Fruit fly (Drosophila melanogaster): ENCODE measurements around the gene CG32320.

The CG32320 gene

dm6 chr3L:1419929-1420328 lies 21.5 kb downstream of the CG32320 start:
- TF ChIP-seq fkh (GFP tag; optimal IDR thresholded peaks at IDR 0.05) (peak; percentile 35), eg (GFP tag; IDR thresholded peaks at IDR 0.05) (no peak), CG1621 (tag; optimal IDR thresholded peaks at IDR 0.05) (no peak), CG11902 (GFP tag; optimal IDR thresholded peaks at IDR 0.05) (no peak)

dm6 chr3L:1420950-1421349 lies 22.6 kb downstream of the CG32320 start:
- TF ChIP-seq achi (GFP tag; optimal IDR thresholded peaks at IDR 0.05) (peak; percentile 4), fkh (GFP tag; optimal IDR thresholded peaks at IDR 0.05) (no peak), Ets96B (tag; optimal IDR thresholded peaks at IDR 0.05) (peak; percentile 40), Sox14 (GFP tag; optimal IDR thresholded peaks at IDR 0.05) (no peak), Sox102F (GFP tag; optimal IDR thresholded peaks at IDR 0.05) (no peak), CG3032 (tag; optimal IDR thresholded peaks at IDR 0.05) (peak; percentile 29), spab (GFP tag; optimal IDR thresholded peaks at IDR 0.05) (peak; percentile 10), CG16779 (tag; optimal IDR thresholded peaks at IDR 0.05) (no peak), Eip78C (GFP tag) (peak; percentile 60), CG31627 (GFP tag; optimal IDR thresholded peaks at IDR 0.05) (no peak), Lpt (GFP tag; optimal IDR thresholded peaks at IDR 0.05) (no peak), Smox (GFP tag; optimal IDR thresholded peaks at IDR 0.05) (no peak), CG10631 (GFP tag; optimal IDR thresholded peaks at IDR 0.05) (peak; percentile 13), CG32006 (GFP tag; optimal IDR thresholded peaks at IDR 0.05) (no peak), fd59A (GFP tag; optimal IDR thresholded peaks at IDR 0.05) (no peak), Hr39 (GFP tag; optimal IDR thresholded peaks at IDR 0.05) (no peak), CG3919 (GFP tag; optimal IDR thresholded peaks at IDR 0.05) (peak; percentile 16), CG6808 (GFP tag; optimal IDR thresholded peaks at IDR 0.05) (peak; percentile 2)

dm6 chr3L:1423371-1423770 lies 25.0 kb downstream of the CG32320 start, which contains the start of gene CG9173:
CG9173 (minus strand) TSS chr3L:1423471.
- TF ChIP-seq achi (GFP tag; optimal IDR thresholded peaks at IDR 0.05) (no peak), CG7368 (GFP tag; optimal IDR thresholded peaks at IDR 0.05) (no peak), CG10631 (GFP tag; optimal IDR thresholded peaks at IDR 0.05) (no peak), esn (GFP tag; optimal IDR thresholded peaks at IDR 0.05) (no peak), fd59A (GFP tag; optimal IDR thresholded peaks at IDR 0.05) (no peak), dac (GFP tag; optimal IDR thresholded peaks at IDR 0.05) (no peak), spab (GFP tag; optimal IDR thresholded peaks at IDR 0.05) (no peak), Eip75B (GFP tag; optimal IDR thresholded peaks at IDR 0.05) (no peak), CG10669 (GFP tag; optimal IDR thresholded peaks at IDR 0.05) (no peak), CG3919 (GFP tag; optimal IDR thresholded peaks at IDR 0.05) (no peak), ss (GFP tag; optimal IDR thresholded peaks at IDR 0.05) (no peak), CG6276 (GFP tag; optimal IDR thresholded peaks at IDR 0.05) (no peak), CG9139 (GFP tag; optimal IDR thresholded peaks at IDR 0.05) (no peak), CG6808 (GFP tag; optimal IDR thresholded peaks at IDR 0.05) (no peak), CG34406 (GFP tag; optimal IDR thresholded peaks at IDR 0.05) (no peak), CG32006 (GFP tag; optimal IDR thresholded peaks at IDR 0.05) (no peak)

DNA sequence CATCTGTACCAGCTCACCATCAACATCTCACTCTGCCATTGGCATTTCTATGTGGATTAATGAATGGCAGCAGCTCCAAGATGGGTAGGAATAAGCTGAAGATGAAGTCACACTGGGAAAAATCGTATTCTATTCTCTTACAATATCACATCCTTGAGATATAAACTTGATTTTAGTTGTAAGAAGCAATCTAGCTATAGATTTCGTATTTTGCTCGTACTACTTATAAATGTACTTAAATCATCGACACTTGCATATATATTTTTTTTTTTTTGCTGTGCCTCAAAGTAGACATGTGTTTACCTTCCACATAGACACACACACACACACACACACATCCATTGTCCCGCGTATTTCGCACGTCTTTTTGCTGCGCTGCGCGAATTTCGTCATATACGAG lies 26.1 kb downstream of the CG32320 start:
- no peak for TF ChIP-seq Smox (GFP tag; optimal IDR thresholded peaks at IDR 0.05)
- TF ChIP-seq Hr39 (GFP tag; optimal IDR thresholded peaks at IDR 0.05), result no peak
- TF ChIP-seq Eip78C (GFP tag), result peak; percentile 42
- TF ChIP-seq net (GFP tag; optimal IDR thresholded peaks at IDR 0.05), result no peak
- no peak for TF ChIP-seq CG4318 (GFP tag; optimal IDR thresholded peaks at IDR 0.05)

- no peak for TF ChIP-seq spab (GFP tag; optimal IDR thresholded peaks at IDR 0.05)
- TF ChIP-seq fkh (GFP tag; optimal IDR thresholded peaks at IDR 0.05), result peak; percentile 28
Measured at dm6 chr3L:1431489-1432053, 33.2 kb downstream of the CG32320 start.

Measured in whole organism, prepupa.